Fruit fly (Drosophila melanogaster): ENCODE data around the gene CG3597.

CG3597 gene

DNA sequence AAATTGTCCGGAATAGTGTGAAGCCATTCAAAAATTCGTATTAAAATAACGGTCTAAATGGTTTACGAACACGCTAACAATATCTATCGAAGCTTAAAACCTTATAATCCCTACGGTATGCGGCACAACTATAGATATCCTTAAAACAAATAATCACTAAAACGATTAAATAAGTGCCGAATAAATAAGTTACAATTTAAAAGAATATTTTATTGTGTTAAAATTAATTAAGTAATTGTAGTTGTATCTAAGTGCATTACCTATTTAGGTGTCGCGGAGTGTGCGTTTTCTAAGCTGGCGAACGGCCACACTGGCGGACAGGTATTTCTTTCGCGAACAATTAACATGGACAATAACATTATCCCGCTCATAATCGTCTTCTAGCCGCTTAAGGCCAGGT, 9.5 kb upstream of the CG3597 start, which contains the start of gene Eogt (continued):
- peak; percentile 96 for TF ChIP-seq zen (tag; optimal IDR thresholded peaks at IDR 0.05)
- TF ChIP-seq sima (GFP tag; optimal IDR thresholded peaks at IDR 0.05): no peak
- TF ChIP-seq ash1 (GFP tag; optimal IDR thresholded peaks at IDR 0.05): no peak
- peak; percentile 75 for TF ChIP-seq CG4360 (GFP tag; IDR thresholded peaks at IDR 0.05)
- peak; percentile 90 for TF ChIP-seq klu (GFP tag; IDR thresholded peaks at IDR 0.05)
- TF ChIP-seq nmo (GFP tag; optimal IDR thresholded peaks at IDR 0.05): peak; percentile 97
- no peak for TF ChIP-seq NK7.1 (GFP tag; optimal IDR thresholded peaks at IDR 0.05)
- TF ChIP-seq Ada2b (GFP tag; IDR thresholded peaks at IDR 0.05): peak; percentile 95
- peak; percentile 87 for TF ChIP-seq cato (GFP tag; optimal IDR thresholded peaks at IDR 0.05; ENCODE audit: borderline replicate concordance)
- no peak for TF ChIP-seq luna (GFP tag; optimal IDR thresholded peaks at IDR 0.05)
- peak; percentile 85 for TF ChIP-seq ind (GFP tag; optimal IDR thresholded peaks at IDR 0.05)
- peak; percentile 75 for TF ChIP-seq CG8281 (tag; optimal IDR thresholded peaks at IDR 0.05)
- TF ChIP-seq pros (GFP tag; optimal IDR thresholded peaks at IDR 0.05): no peak
- peak; percentile 96 for TF ChIP-seq sob (GFP tag; IDR thresholded peaks at IDR 0.05)
- TF ChIP-seq ara (GFP tag; IDR thresholded peaks at IDR 0.05): peak; percentile 98
- no peak for TF ChIP-seq her (GFP tag; optimal IDR thresholded peaks at IDR 0.05)
- peak; percentile 93 for TF ChIP-seq CG13775 (GFP tag; optimal IDR thresholded peaks at IDR 0.05)
- peak; percentile 68 for TF ChIP-seq Bdp1 (GFP tag; optimal IDR thresholded peaks at IDR 0.05)
- peak; percentile 96 for TF ChIP-seq Ssrp (tag; optimal IDR thresholded peaks at IDR 0.05)
- TF ChIP-seq gcm (GFP tag; optimal IDR thresholded peaks at IDR 0.05): peak; percentile 93
- peak; percentile 84 for TF ChIP-seq CG12104 (GFP tag; optimal IDR thresholded peaks at IDR 0.05)
- peak; percentile 88 for TF ChIP-seq CG17359 (tag; optimal IDR thresholded peaks at IDR 0.05)
- TF ChIP-seq CG17829 (tag; optimal IDR thresholded peaks at IDR 0.05): peak; percentile 93
- TF ChIP-seq CG2199 (GFP tag; IDR thresholded peaks at IDR 0.05): peak; percentile 96
- TF ChIP-seq CG1602 (GFP tag; optimal IDR thresholded peaks at IDR 0.05): peak; percentile 95
- peak; percentile 96 for TF ChIP-seq CG4404 (GFP tag; IDR thresholded peaks at IDR 0.05)
- TF ChIP-seq gsb (GFP tag; IDR thresholded peaks at IDR 0.05): peak; percentile 92
- TF ChIP-seq Aef1 (GFP tag; IDR thresholded peaks at IDR 0.05): peak; percentile 97
- TF ChIP-seq ssp (GFP tag; IDR thresholded peaks at IDR 0.05): peak; percentile 91
- TF ChIP-seq pum (GFP tag; optimal IDR thresholded peaks at IDR 0.05): peak; percentile 75
- peak; percentile 88 for TF ChIP-seq bowl (GFP tag; IDR thresholded peaks at IDR 0.05)
- TF ChIP-seq CG8765 (GFP tag; IDR thresholded peaks at IDR 0.05): peak; percentile 97
- no peak for TF ChIP-seq Lpt (GFP tag; optimal IDR thresholded peaks at IDR 0.05)
- peak; percentile 67 for TF ChIP-seq HLH54F (GFP tag; optimal IDR thresholded peaks at IDR 0.05)
- peak; percentile 55 for TF ChIP-seq CG16863 (GFP tag; optimal IDR thresholded peaks at IDR 0.05)
- peak; percentile 89 for TF ChIP-seq CG4424 (GFP tag; optimal IDR thresholded peaks at IDR 0.05)
- no peak for TF ChIP-seq Dll (GFP tag; IDR thresholded peaks at IDR 0.05; ENCODE audit: partially characterized antibody)
- TF ChIP-seq pzg (GFP tag; optimal IDR thresholded peaks at IDR 0.05): peak; percentile 47
- TF ChIP-seq disco-r (GFP tag; optimal IDR thresholded peaks at IDR 0.05): peak; percentile 32
- peak; percentile 98 for TF ChIP-seq ken (GFP tag; IDR thresholded peaks at IDR 0.05)
- peak; percentile 78 for TF ChIP-seq CG15011 (GFP tag; optimal IDR thresholded peaks at IDR 0.05)
- TF ChIP-seq ci (GFP tag; IDR thresholded peaks at IDR 0.05): peak; percentile 98
- TF ChIP-seq Eip74EF (GFP tag; optimal IDR thresholded peaks at IDR 0.05): peak in 1 of 2 experiments; percentile 72
- peak; percentile 90 for TF ChIP-seq CG17361 (GFP tag; IDR thresholded peaks at IDR 0.05)
- TF ChIP-seq org-1 (GFP tag; optimal IDR thresholded peaks at IDR 0.05): peak; percentile 83
- no peak for TF ChIP-seq sna (GFP tag; IDR thresholded peaks at IDR 0.05; ENCODE audit: partially characterized antibody)
- TF ChIP-seq YL-1 (GFP tag; optimal IDR thresholded peaks at IDR 0.05): peak; percentile 76
- TF ChIP-seq danr (GFP tag; IDR thresholded peaks at IDR 0.05): peak; percentile 95
- TF ChIP-seq Taf1 (GFP tag; IDR thresholded peaks at IDR 0.05): peak; percentile 89
- no peak for TF ChIP-seq ftz-f1 (GFP tag; optimal IDR thresholded peaks at IDR 0.05)
- TF ChIP-seq CG9215 (GFP tag; IDR thresholded peaks at IDR 0.05): peak; percentile 91
- peak; percentile 97 for TF ChIP-seq CoRest (tag; optimal IDR thresholded peaks at IDR 0.05)
